Worm (Caenorhabditis elegans) whole organism, L2 larva: Measurements from ENCODE around the gene W04G3.7.

Experiments used
- C34F6.9 ChIP-seq: fragments of 150-350 bp; optimal IDR thresholded peaks from 2 replicates; lab custom pipeline; 2014; ENCODE audit warnings: missing biosample characterization, missing genetic modification characterization
- F13H6.1 ChIP-seq: sonication (generic microtip); optimal IDR thresholded peaks from 2 replicates; lab custom pipeline; 2016; ENCODE audit warnings: missing genetic modification characterization, missing compliant biosample characterization
- R02D3.7 ChIP-seq: fragments of 150-350 bp; optimal IDR thresholded peaks from 2 replicates; lab custom pipeline; 2014; ENCODE audit warnings: missing biosample characterization, missing genetic modification characterization
- Y55F3AM.14 ChIP-seq: fragments of 200-800 bp; sonication (Bioruptor generic); optimal IDR thresholded peaks from 2 replicates; lab custom pipeline; 2018; ENCODE audit warnings: mild to moderate bottlenecking, missing genetic modification characterization, missing compliant biosample characterization
- ZK546.5 ChIP-seq: sonication (generic microtip); optimal IDR thresholded peaks from 2 replicates; lab custom pipeline; 2017; ENCODE audit warnings: missing biosample characterization, missing genetic modification characterization
- alr-1 ChIP-seq: fragments of 150-350 bp; optimal IDR thresholded peaks from 2 replicates; lab custom pipeline; 2014; ENCODE audit warnings: missing biosample characterization, missing genetic modification characterization
- aly-2 ChIP-seq: fragments of 150-350 bp; optimal IDR thresholded peaks from 2 replicates; lab custom pipeline; 2014; ENCODE audit warnings: missing biosample characterization, missing genetic modification characterization
- ama-1 ChIP-seq: fragments of 150-350 bp; optimal IDR thresholded peaks from 2 replicates; lab custom pipeline; 2018; ENCODE audit warnings: inconsistent platforms
- blmp-1 ChIP-seq: sonication (generic microtip); optimal IDR thresholded peaks from 2 replicates; lab custom pipeline; 2017; ENCODE audit warnings: missing genetic modification characterization, mild to moderate bottlenecking, missing compliant biosample characterization, antibody characterized with exemption, moderate library complexity; ENCODE audit not compliant: insufficient read depth
- ceh-16 ChIP-seq: fragments of 150-350 bp; optimal IDR thresholded peaks from 2 replicates; lab custom pipeline; 2014; ENCODE audit warnings: missing biosample characterization, missing genetic modification characterization
- ceh-82 ChIP-seq: fragments of 150-350 bp; optimal IDR thresholded peaks from 2 replicates; lab custom pipeline; 2014; ENCODE audit warnings: missing biosample characterization, missing genetic modification characterization
- crh-2 ChIP-seq: sonication (generic microtip); optimal IDR thresholded peaks from 2 replicates; lab custom pipeline; 2017; ENCODE audit warnings: missing biosample characterization, missing genetic modification characterization
- dmd-4 ChIP-seq: sonication (generic microtip); optimal IDR thresholded peaks from 2 replicates; lab custom pipeline; 2017; ENCODE audit warnings: missing biosample characterization, missing genetic modification characterization
- egl-27 ChIP-seq: sonication (generic microtip); optimal IDR thresholded peaks from 3 replicates; lab custom pipeline; 2017; ENCODE audit warnings: missing biosample characterization, missing genetic modification reagents, missing genetic modification characterization
- elt-1 ChIP-seq: fragments of 150-350 bp; optimal IDR thresholded peaks from 2 replicates; lab custom pipeline; 2014; ENCODE audit warnings: missing biosample characterization, missing genetic modification characterization
- elt-3 ChIP-seq: sonication (generic microtip); optimal IDR thresholded peaks from 2 replicates; lab custom pipeline; 2017; ENCODE audit warnings: missing biosample characterization, missing genetic modification characterization
- fos-1 ChIP-seq: fragments of 150-350 bp; optimal IDR thresholded peaks from 2 replicates; lab custom pipeline; 2014; ENCODE audit warnings: missing biosample characterization, missing genetic modification characterization
- gmeb-1 ChIP-seq: fragments of 150-350 bp; optimal IDR thresholded peaks from 2 replicates; lab custom pipeline; 2014; ENCODE audit warnings: missing biosample characterization, missing genetic modification characterization
- lin-11 ChIP-seq: fragments of 150-350 bp; sonication (generic microtip); optimal IDR thresholded peaks from 2 replicates; lab custom pipeline; 2014; ENCODE audit warnings: missing biosample characterization, missing genetic modification characterization, inconsistent platforms, mixed read lengths
- lin-13 ChIP-seq: fragments of 150-350 bp; optimal IDR thresholded peaks from 2 replicates; lab custom pipeline; 2014; ENCODE audit warnings: missing biosample characterization, missing genetic modification reagents, missing genetic modification characterization
- lin-39 ChIP-seq: fragments of 150-350 bp; optimal IDR thresholded peaks from 2 replicates; lab custom pipeline; 2014; ENCODE audit warnings: missing biosample characterization, missing genetic modification reagents, missing genetic modification characterization
- lsy-2 ChIP-seq, 2 experiments: fragments of 150-350 bp in 1 of 2; sonication (generic microtip) in 1 of 2; optimal IDR thresholded peaks; 2 replicates each; lab custom pipeline; 2014 to 2017; ENCODE audit warnings: missing biosample characterization in 2 of 2, missing genetic modification characterization in 2 of 2
- mab-5 ChIP-seq: fragments of 150-350 bp; optimal IDR thresholded peaks from 2 replicates; lab custom pipeline; 2014; ENCODE audit warnings: missing biosample characterization, missing genetic modification characterization
- mbf-1 ChIP-seq: sonication (generic microtip); optimal IDR thresholded peaks from 2 replicates; lab custom pipeline; 2017; ENCODE audit warnings: missing biosample characterization, missing genetic modification characterization
- mdl-1 ChIP-seq, 2 experiments: fragments of 150-350 bp in 1 of 2; sonication (generic microtip) in 1 of 2; optimal IDR thresholded peaks; 2 replicates each; lab custom pipeline; 2017; ENCODE audit warnings: missing biosample characterization in 2 of 2, missing genetic modification characterization in 2 of 2
- nhr-10 ChIP-seq: sonication (generic microtip); optimal IDR thresholded peaks from 2 replicates; lab custom pipeline; 2017; ENCODE audit warnings: missing biosample characterization, missing genetic modification characterization
- nhr-11 ChIP-seq: fragments of 150-350 bp; optimal IDR thresholded peaks from 2 replicates; lab custom pipeline; 2014; ENCODE audit warnings: missing biosample characterization, missing genetic modification characterization
- nhr-12 ChIP-seq: fragments of 150-350 bp; optimal IDR thresholded peaks from 2 replicates; lab custom pipeline; 2014; ENCODE audit warnings: missing biosample characterization, missing genetic modification characterization
- nhr-129 ChIP-seq: fragments of 150-350 bp; optimal IDR thresholded peaks from 2 replicates; lab custom pipeline; 2014; ENCODE audit warnings: missing biosample characterization, missing genetic modification characterization
- nhr-21 ChIP-seq: fragments of 150-350 bp; optimal IDR thresholded peaks from 2 replicates; lab custom pipeline; 2014; ENCODE audit warnings: missing biosample characterization, missing genetic modification characterization
- nhr-23 ChIP-seq: fragments of 150-350 bp; optimal IDR thresholded peaks from 2 replicates; lab custom pipeline; 2014; ENCODE audit warnings: missing biosample characterization, missing genetic modification reagents, missing genetic modification characterization
- nhr-237 ChIP-seq: fragments of 150-350 bp; optimal IDR thresholded peaks from 2 replicates; lab custom pipeline; 2014; ENCODE audit warnings: missing biosample characterization, missing genetic modification characterization
- nhr-25 ChIP-seq: fragments of 150-350 bp; sonication (generic microtip); optimal IDR thresholded peaks from 3 replicates; lab custom pipeline; 2014; ENCODE audit warnings: missing biosample characterization, missing genetic modification characterization
- nhr-6 ChIP-seq: fragments of 150-350 bp; optimal IDR thresholded peaks from 2 replicates; lab custom pipeline; 2014; ENCODE audit warnings: missing biosample characterization, missing genetic modification characterization
- nhr-77 ChIP-seq: fragments of 150-350 bp; optimal IDR thresholded peaks from 2 replicates; lab custom pipeline; 2014; ENCODE audit warnings: missing biosample characterization, missing genetic modification characterization
- peb-1 ChIP-seq: fragments of 150-350 bp; optimal IDR thresholded peaks from 2 replicates; lab custom pipeline; 2014; ENCODE audit warnings: missing biosample characterization, missing genetic modification characterization
- sem-4 ChIP-seq: fragments of 150-350 bp; optimal IDR thresholded peaks from 2 replicates; lab custom pipeline; 2014; ENCODE audit warnings: missing biosample characterization, missing genetic modification reagents, missing genetic modification characterization
- skn-1 ChIP-seq: sonication (generic microtip); optimal IDR thresholded peaks from 2 replicates; lab custom pipeline; 2017; ENCODE audit warnings: missing biosample characterization, missing genetic modification characterization
- sma-3 ChIP-seq: sonication (generic microtip); optimal IDR thresholded peaks from 2 replicates; lab custom pipeline; 2016; ENCODE audit warnings: missing genetic modification reagents, missing genetic modification characterization, missing compliant biosample characterization
- sma-9 ChIP-seq, 2 experiments: fragments of 150-350 bp in 1 of 2; sonication (generic microtip) in 1 of 2; optimal IDR thresholded peaks; 2 replicates each; lab custom pipeline; 2014 to 2016; ENCODE audit warnings: missing genetic modification characterization in 2 of 2, mild to moderate bottlenecking in 1 of 2, missing biosample characterization in 1 of 2, missing compliant biosample characterization in 1 of 2, missing genetic modification reagents in 1 of 2, moderate library complexity in 1 of 2
- snpc-4 ChIP-seq: fragments of 150-350 bp; optimal IDR thresholded peaks from 2 replicates; lab custom pipeline; 2014; ENCODE audit warnings: missing biosample characterization, missing genetic modification characterization
- unc-39 ChIP-seq: fragments of 150-350 bp; optimal IDR thresholded peaks from 2 replicates; lab custom pipeline; 2014; ENCODE audit warnings: missing biosample characterization, missing genetic modification characterization
- unc-55 ChIP-seq: fragments of 150-350 bp; sonication (generic microtip); optimal IDR thresholded peaks from 3 replicates; lab custom pipeline; 2014; ENCODE audit warnings: missing biosample characterization, missing genetic modification reagents, missing genetic modification characterization
- unc-62 ChIP-seq: fragments of 150-350 bp; optimal IDR thresholded peaks from 2 replicates; lab custom pipeline; 2014; ENCODE audit warnings: missing biosample characterization, missing genetic modification reagents, missing genetic modification characterization
- zag-1 ChIP-seq: fragments of 150-350 bp; optimal IDR thresholded peaks from 2 replicates; lab custom pipeline; 2014; ENCODE audit warnings: missing biosample characterization, missing genetic modification characterization
- ztf-1 ChIP-seq: fragments of 200-800 bp; sonication (Bioruptor generic); conservative IDR thresholded peaks from 2 replicates; pipeline ENCODE4 v1.3.6; 2022; ENCODE audit warnings: missing genetic modification characterization, missing compliant biosample characterization
- ztf-11 ChIP-seq: sonication (generic microtip); optimal IDR thresholded peaks from 2 replicates; lab custom pipeline; 2017; ENCODE audit warnings: missing biosample characterization, missing genetic modification characterization
- ztf-4 ChIP-seq: fragments of 150-350 bp; optimal IDR thresholded peaks from 2 replicates; lab custom pipeline; 2014; ENCODE audit warnings: missing biosample characterization, missing genetic modification characterization

W04G3.7 gene

DNA sequence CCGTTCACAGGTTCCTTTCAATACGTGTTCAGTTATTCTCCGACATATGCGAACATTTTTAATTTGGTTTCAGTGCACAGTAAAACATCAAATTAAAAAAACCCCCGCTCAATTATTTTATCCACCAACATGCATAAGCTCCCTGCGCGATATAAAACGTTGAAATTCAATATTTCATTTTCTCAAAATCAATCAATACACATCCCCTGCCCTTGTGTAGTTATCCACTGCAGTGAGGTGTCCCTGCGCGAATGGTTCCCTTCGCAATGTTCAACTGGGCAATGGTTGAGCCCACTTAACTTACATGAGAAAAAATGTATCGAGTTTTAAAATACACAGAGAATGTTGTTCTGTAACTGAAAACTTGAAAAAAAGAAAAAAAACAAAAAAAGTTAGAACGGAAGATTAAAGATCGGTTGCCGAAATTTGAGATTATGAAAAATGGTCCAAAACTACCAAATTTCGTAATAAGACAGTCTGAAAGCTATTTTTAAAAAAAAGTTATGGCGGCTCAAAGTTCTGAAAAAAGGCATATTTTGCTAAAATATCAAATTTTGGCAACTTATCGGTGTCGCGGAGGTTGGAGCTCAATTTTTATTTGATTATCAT, 9.0 kb upstream of the W04G3.7 start:
- TF ChIP-seq lsy-2 (tag; optimal IDR thresholded peaks at IDR 0.05; lab: Kevin White, UChicago) (peak; percentile 97 to 98), lin-13 (peak; percentile 99), nhr-10 (tag; lab: Kevin White, UChicago) (peak; percentile 100), ceh-16 (peak; percentile 95), sem-4 (peak; percentile 99), ztf-4 (peak; percentile 99), nhr-6 (tag; lab: Kevin White, UChicago) (peak; percentile 99), nhr-11 (tag; lab: Kevin White, UChicago) (peak; percentile 85), nhr-77 (peak; percentile 100), ztf-1 (GFP tag; lab: Robert Waterston, UW) (peak; percentile 93; the same call in 1 of the 2 replicates), nhr-25 (tag; lab: Kevin White, UChicago) (peak; percentile 99), fos-1 (tag; lab: Kevin White, UChicago) (peak; percentile 100), unc-55 (peak; percentile 100), ceh-82 (tag; lab: Kevin White, UChicago) (peak; percentile 99), gmeb-1 (peak; percentile 97), crh-2 (peak; percentile 100), nhr-12 (tag; lab: Kevin White, UChicago) (peak; percentile 75), zag-1 (peak; percentile 100), peb-1 (tag; lab: Kevin White, UChicago) (peak; percentile 26), skn-1 (peak; percentile 93), mdl-1 (tag; optimal IDR thresholded peaks at IDR 0.05; lab: Kevin White, UChicago) (peak; percentile 95 to 97), unc-62 (GFP tag; lab: Kevin White, UChicago) (peak; percentile 99), Y55F3AM.14 (GFP tag; lab: Kevin White, UChicago) (peak; percentile 97), F13H6.1 (tag; lab: Kevin White, UChicago) (peak; percentile 100), aly-2 (peak; percentile 67), blmp-1 (peak; percentile 88), lin-11 (peak; percentile 100), alr-1 (tag; lab: Kevin White, UChicago) (peak; percentile 61), sma-3 (peak; percentile 100), ZK546.5 (tag; lab: Kevin White, UChicago) (peak; percentile 90), unc-39 (tag; lab: Kevin White, UChicago) (peak; percentile 98), R02D3.7 (tag; lab: Kevin White, UChicago) (peak; percentile 89), ztf-11 (tag; lab: Kevin White, UChicago) (peak; percentile 84), sma-9 (GFP tag; optimal IDR thresholded peaks at IDR 0.05; lab: Kevin White, UChicago) (peak; percentile 100), sma-9 (tag; optimal IDR thresholded peaks at IDR 0.05; lab: Kevin White, UChicago) (peak; percentile 94), C34F6.9 (tag; lab: Kevin White, UChicago) (peak; percentile 100), nhr-21 (tag; lab: Kevin White, UChicago) (peak; percentile 100), nhr-237 (tag; lab: Kevin White, UChicago) (peak; percentile 100), nhr-23 (peak; percentile 56), mab-5 (tag; lab: Kevin White, UChicago) (peak; percentile 99), elt-1 (tag; lab: Kevin White, UChicago) (peak; percentile 54), lin-39 (tag; lab: Kevin White, UChicago) (peak; percentile 100), mbf-1 (tag; lab: Kevin White, UChicago) (peak; percentile 82), nhr-129 (tag; lab: Kevin White, UChicago) (peak; percentile 100), ama-1 (peak; percentile 66), snpc-4 (peak; percentile 94), dmd-4 (peak; percentile 85), egl-27 (tag; lab: Kevin White, UChicago) (peak; percentile 100), elt-3 (peak; percentile 100)
